Worm (Caenorhabditis elegans) whole organism, young adult: ENCODE data around the gene C49F8.3.
A peak's percentile ranks its signal among the peaks of the same experiment; 100 is the strongest.

Experiments used
- C06A6.2 ChIP-seq: fragments of 200-800 bp; sonication (Bioruptor generic); conservative IDR thresholded peaks from 2 replicates; pipeline ENCODE4 v1.3.6; 2022; ENCODE audit warnings: missing genetic modification characterization, missing compliant biosample characterization
- F52B5.7 ChIP-seq: sonication (generic microtip); optimal IDR thresholded peaks from 2 replicates; lab custom pipeline; 2016; ENCODE audit warnings: mild to moderate bottlenecking, missing genetic modification characterization, missing compliant biosample characterization
- F57A8.1 ChIP-seq: fragments of 200-800 bp; sonication (Bioruptor generic); optimal IDR thresholded peaks from 2 replicates; lab custom pipeline; 2018; ENCODE audit warnings: mild to moderate bottlenecking, missing genetic modification characterization, moderate library complexity, missing compliant biosample characterization
- T26A5.8 ChIP-seq: sonication (generic microtip); optimal IDR thresholded peaks from 2 replicates; lab custom pipeline; 2016; ENCODE audit warnings: missing genetic modification characterization, missing compliant biosample characterization
- Y53G8AR.9 ChIP-seq: fragments of 200-800 bp; sonication (Bioruptor generic); conservative IDR thresholded peaks from 2 replicates; pipeline ENCODE4 v1.3.6; 2022; ENCODE audit warnings: missing genetic modification reagents, missing genetic modification characterization, missing compliant biosample characterization
- Y56A3A.18 ChIP-seq: fragments of 200-800 bp; sonication (Bioruptor generic); IDR thresholded peaks from 2 replicates; pipeline ENCODE4 v1.3.6; 2022; ENCODE audit warnings: missing genetic modification reagents, missing genetic modification characterization, missing compliant biosample characterization
- Y95B8A.8 ChIP-seq: fragments of 200-800 bp; sonication (Bioruptor generic); IDR thresholded peaks from 2 replicates; pipeline ENCODE4 v1.3.6; 2022; ENCODE audit warnings: missing genetic modification reagents, missing genetic modification characterization, missing compliant biosample characterization
- ZK185.1 ChIP-seq: sonication (generic microtip); optimal IDR thresholded peaks from 2 replicates; lab custom pipeline; 2016; ENCODE audit warnings: mild to moderate bottlenecking, missing genetic modification characterization, missing compliant biosample characterization; ENCODE audit not compliant: poor library complexity, severe bottlenecking
- ama-1 ChIP-seq, 3 experiments: fragments of 150-350 bp in 1 of 3; sonication (generic microtip) in 2 of 3; optimal IDR thresholded peaks; 2 replicates each; lab custom pipeline; 2014 to 2018; ENCODE audit warnings: missing biosample characterization in 2 of 3, missing genetic modification characterization in 2 of 3, missing genetic modification reagents in 2 of 3
- atf-7 ChIP-seq: sonication (generic microtip); optimal IDR thresholded peaks from 2 replicates; lab custom pipeline; 2017; ENCODE audit warnings: mild to moderate bottlenecking, missing genetic modification characterization, missing compliant biosample characterization
- attf-3 ChIP-seq: fragments of 200-800 bp; sonication (Bioruptor generic); conservative IDR thresholded peaks from 2 replicates; pipeline ENCODE4 v1.3.6; 2022; ENCODE audit warnings: missing genetic modification reagents, missing genetic modification characterization, missing compliant biosample characterization
- bed-1 ChIP-seq: fragments of 200-800 bp; sonication (Bioruptor generic); IDR thresholded peaks from 2 replicates; pipeline ENCODE4 v1.3.6; 2022; ENCODE audit warnings: missing genetic modification reagents, missing genetic modification characterization, missing compliant biosample characterization
- ccch-3 ChIP-seq: fragments of 200-800 bp; sonication (Bioruptor generic); optimal IDR thresholded peaks from 2 replicates; lab custom pipeline; 2018; ENCODE audit warnings: mild to moderate bottlenecking, missing genetic modification characterization, missing compliant biosample characterization
- cebp-1 ChIP-seq, 2 experiments: fragments of 200-800 bp in 1 of 2; sonication (Bioruptor generic) in 1 of 2; sonication (generic microtip) in 1 of 2; IDR thresholded peaks in 1 of 2; optimal IDR thresholded peaks in 1 of 2; 2 replicates each; pipeline versions ENCODE4 v1.3.6 to Lab custom; 2017 to 2022; ENCODE audit warnings: missing compliant biosample characterization in 2 of 2, missing genetic modification characterization in 2 of 2, mild to moderate bottlenecking in 1 of 2, missing genetic modification reagents in 1 of 2, moderate library complexity in 1 of 2
- ceh-100 ChIP-seq: fragments of 200-800 bp; sonication (Bioruptor generic); IDR thresholded peaks from 2 replicates; pipeline ENCODE4 v1.3.6; 2022; ENCODE audit warnings: missing genetic modification reagents, missing genetic modification characterization, missing compliant biosample characterization
- ceh-58 ChIP-seq: fragments of 200-800 bp; sonication (Bioruptor generic); IDR thresholded peaks from 2 replicates; pipeline ENCODE4 v1.3.6; 2022; ENCODE audit warnings: missing genetic modification characterization, missing compliant biosample characterization
- ceh-79 ChIP-seq: sonication (generic microtip); optimal IDR thresholded peaks from 2 replicates; lab custom pipeline; 2017; ENCODE audit warnings: mild to moderate bottlenecking, missing genetic modification characterization, missing compliant biosample characterization
- chd-7 ChIP-seq: sonication (generic microtip); optimal IDR thresholded peaks from 2 replicates; lab custom pipeline; 2016; ENCODE audit warnings: mild to moderate bottlenecking, missing genetic modification characterization, moderate library complexity, missing compliant biosample characterization
- die-1 ChIP-seq: sonication (generic microtip); optimal IDR thresholded peaks from 2 replicates; lab custom pipeline; 2016; ENCODE audit warnings: missing genotype, mild to moderate bottlenecking, missing genetic modification characterization, missing compliant biosample characterization
- dpl-1 ChIP-seq: fragments of 150-350 bp; optimal IDR thresholded peaks from 2 replicates; lab custom pipeline; 2014; ENCODE audit warnings: missing biosample characterization, missing genetic modification reagents, missing genetic modification characterization
- gei-17 ChIP-seq: fragments of 200-800 bp; sonication (Bioruptor generic); optimal IDR thresholded peaks from 2 replicates; lab custom pipeline; 2018; ENCODE audit warnings: mild to moderate bottlenecking, missing genetic modification characterization, missing compliant biosample characterization
- him-1 ChIP-seq: sonication (generic microtip); optimal IDR thresholded peaks from 2 replicates; lab custom pipeline; 2016; ENCODE audit warnings: missing genotype, missing genetic modification reagents, missing genetic modification characterization, missing compliant biosample characterization
- hsf-1 ChIP-seq: fragments of 200-800 bp; sonication (Bioruptor generic); IDR thresholded peaks from 2 replicates; pipeline ENCODE4 v1.3.6; 2022; ENCODE audit warnings: missing genetic modification reagents, missing genetic modification characterization, missing compliant biosample characterization
- let-526 ChIP-seq: fragments of 200-800 bp; sonication (Bioruptor generic); IDR thresholded peaks from 2 replicates; pipeline ENCODE4 v1.3.6; 2022; ENCODE audit warnings: missing genetic modification reagents, missing genetic modification characterization, missing compliant biosample characterization
- let-607 ChIP-seq, 2 experiments: fragments of 200-800 bp in 1 of 2; sonication (Bioruptor generic) in 1 of 2; sonication (generic microtip) in 1 of 2; optimal IDR thresholded peaks; 2 replicates each; lab custom pipeline; 2016 to 2018; ENCODE audit warnings: mild to moderate bottlenecking in 2 of 2, missing compliant biosample characterization in 2 of 2, missing genetic modification characterization in 2 of 2, moderate library complexity in 2 of 2, missing genotype in 1 of 2
- lin-35 ChIP-seq, 3 experiments: fragments of 150-350 bp in 2 of 3; sonication (generic microtip) in 1 of 3; optimal IDR thresholded peaks; 2 replicates each; lab custom pipeline; 2014 to 2018; ENCODE audit warnings: missing biosample characterization in 3 of 3, missing genetic modification characterization in 3 of 3, missing genetic modification reagents in 3 of 3
- lin-54 ChIP-seq: fragments of 200-800 bp; sonication (Bioruptor generic); optimal IDR thresholded peaks from 2 replicates; lab custom pipeline; 2018; ENCODE audit warnings: mild to moderate bottlenecking, missing genetic modification characterization, missing compliant biosample characterization
- madf-6 ChIP-seq: fragments of 200-800 bp; sonication (Bioruptor generic); IDR thresholded peaks from 2 replicates; pipeline ENCODE4 v1.3.6; 2022; ENCODE audit warnings: missing genetic modification reagents, missing genetic modification characterization, missing compliant biosample characterization
- madf-8 ChIP-seq: fragments of 200-800 bp; sonication (Bioruptor generic); conservative IDR thresholded peaks from 2 replicates; pipeline ENCODE4 v1.3.6; 2022; ENCODE audit warnings: missing genetic modification reagents, missing genetic modification characterization, missing compliant biosample characterization
- mxl-1 ChIP-seq: sonication (generic microtip); optimal IDR thresholded peaks from 2 replicates; lab custom pipeline; 2016; ENCODE audit warnings: missing genetic modification characterization, missing compliant biosample characterization
- nhr-27 ChIP-seq: fragments of 200-800 bp; sonication (Bioruptor generic); optimal IDR thresholded peaks from 2 replicates; lab custom pipeline; 2018; ENCODE audit warnings: mild to moderate bottlenecking, missing genetic modification characterization, moderate library complexity, missing compliant biosample characterization
- nhr-80 ChIP-seq: sonication (generic microtip); optimal IDR thresholded peaks from 2 replicates; lab custom pipeline; 2016; ENCODE audit warnings: missing genetic modification characterization, missing compliant biosample characterization
- pbrm-1 ChIP-seq: fragments of 200-800 bp; sonication (Bioruptor generic); IDR thresholded peaks from 2 replicates; pipeline ENCODE4 v1.3.6; 2022; ENCODE audit warnings: missing genetic modification reagents, missing genetic modification characterization, missing compliant biosample characterization
- repo-1 ChIP-seq: sonication (generic microtip); optimal IDR thresholded peaks from 2 replicates; lab custom pipeline; 2017; ENCODE audit warnings: mild to moderate bottlenecking, missing genetic modification characterization, missing compliant biosample characterization
- rpc-1 ChIP-seq, 2 experiments: fragments of 150-350 bp in 1 of 2; sonication (generic microtip) in 1 of 2; optimal IDR thresholded peaks; 2 replicates each; lab custom pipeline; 2014 to 2018; ENCODE audit warnings: missing biosample characterization in 1 of 2, missing genetic modification characterization in 1 of 2, missing genetic modification reagents in 1 of 2, missing genotype in 1 of 2
- sea-2 ChIP-seq: fragments of 200-800 bp; sonication (Bioruptor generic); IDR thresholded peaks from 2 replicates; pipeline ENCODE4 v1.3.6; 2022; ENCODE audit warnings: missing genetic modification characterization, missing compliant biosample characterization
- snpc-3.4 ChIP-seq: sonication (generic microtip); optimal IDR thresholded peaks from 2 replicates; lab custom pipeline; 2017; ENCODE audit warnings: missing genetic modification characterization, mild to moderate bottlenecking, missing compliant biosample characterization, antibody characterized with exemption, moderate library complexity, missing genotype, missing genetic modification reagents
- snpc-4 ChIP-seq, 5 experiments: fragments of 150-350 bp in 1 of 5; sonication (generic microtip) in 4 of 5; optimal IDR thresholded peaks; 2 replicates each; lab custom pipeline; 2014 to 2018; ENCODE audit warnings: missing genetic modification characterization in 5 of 5, missing biosample characterization in 3 of 5, antibody characterized with exemption in 2 of 5, mild to moderate bottlenecking in 2 of 5, missing compliant biosample characterization in 2 of 5, missing genotype in 2 of 5, moderate library complexity in 2 of 5, missing genetic modification reagents in 1 of 5
- somi-1 ChIP-seq: fragments of 200-800 bp; sonication (Bioruptor generic); optimal IDR thresholded peaks from 2 replicates; lab custom pipeline; 2018; ENCODE audit warnings: mild to moderate bottlenecking, missing genetic modification characterization, missing compliant biosample characterization
- xnd-1 ChIP-seq: sonication (generic microtip); optimal IDR thresholded peaks from 2 replicates; lab custom pipeline; 2016; ENCODE audit warnings: missing genotype, missing genetic modification reagents, missing genetic modification characterization, missing compliant biosample characterization
- zfh-2 ChIP-seq: fragments of 200-800 bp; sonication (Bioruptor generic); conservative IDR thresholded peaks from 2 replicates; pipeline ENCODE4 v1.3.6; 2022; ENCODE audit warnings: missing genetic modification reagents, missing genetic modification characterization, missing compliant biosample characterization
- ztf-22 ChIP-seq: fragments of 200-800 bp; sonication (Bioruptor generic); optimal IDR thresholded peaks from 2 replicates; lab custom pipeline; 2018; ENCODE audit warnings: mild to moderate bottlenecking, missing genetic modification characterization, moderate library complexity, missing compliant biosample characterization
- ztf-26 ChIP-seq: sonication (generic microtip); optimal IDR thresholded peaks from 2 replicates; lab custom pipeline; 2017; ENCODE audit warnings: missing genetic modification characterization, missing compliant biosample characterization

The C49F8.3 gene

ce11 chrX:13358573-13358972 is 28.8 kb downstream of the C49F8.3 start (continued):
- no peak for TF ChIP-seq nhr-27 (tag; lab: Kevin White, UChicago)
- TF ChIP-seq sea-2 (GFP tag; lab: Robert Waterston, UW) = no peak
- TF ChIP-seq Y53G8AR.9 (GFP tag; lab: Robert Waterston, UW) = no peak
- TF ChIP-seq hsf-1 (GFP tag; lab: Robert Waterston, UW) = no peak
- no peak for TF ChIP-seq mxl-1 (tag; lab: Kevin White, UChicago)
- TF ChIP-seq repo-1 (tag; lab: Kevin White, UChicago) = peak; percentile 60
- TF ChIP-seq attf-3 (GFP tag; lab: Robert Waterston, UW) = no peak
- peak; percentile 9 for TF ChIP-seq die-1
- no peak for TF ChIP-seq T26A5.8 (tag; lab: Kevin White, UChicago)
- TF ChIP-seq ceh-58 (GFP tag; lab: Robert Waterston, UW) = no peak
- TF ChIP-seq ama-1 (optimal IDR thresholded peaks at IDR 0.05; lab: Kevin White, UChicago) = no peak
- no peak for TF ChIP-seq ama-1 (GFP tag; optimal IDR thresholded peaks at IDR 0.05; lab: Kevin White, UChicago)
- TF ChIP-seq let-526 (GFP tag; lab: Robert Waterston, UW) = 0 out of 2 replicates have a peak, but pooled peaks have one; percentile 15
- TF ChIP-seq lin-54 (GFP tag; lab: Kevin White, UChicago) = peak; percentile 15
- TF ChIP-seq ztf-22 = peak; percentile 78
- peak in 1 of 3 experiments; percentile 18 for TF ChIP-seq lin-35 (GFP tag; optimal IDR thresholded peaks at IDR 0.05; lab: Kevin White, UChicago)
- peak in 1 of 2 experiments; percentile 67 for TF ChIP-seq let-607 (tag; optimal IDR thresholded peaks at IDR 0.05; lab: Kevin White, UChicago)
- TF ChIP-seq F57A8.1 = no peak
- TF ChIP-seq dpl-1 = no peak

ce11 chrX:13357673-13358072 is 29.7 kb downstream of the C49F8.3 start:
- no peak for TF ChIP-seq xnd-1 (tag; lab: Kevin White, UChicago)
- no peak for TF ChIP-seq him-1 (tag; lab: Kevin White, UChicago)
- TF ChIP-seq F52B5.7 (tag; lab: Kevin White, UChicago) = no peak
- TF ChIP-seq bed-1 = no peak
- TF ChIP-seq ceh-100 (GFP tag; lab: Robert Waterston, UW) = no peak
- TF ChIP-seq lin-35 (GFP tag; optimal IDR thresholded peaks at IDR 0.05; lab: Kevin White, UChicago) = no peak
- no peak for TF ChIP-seq mxl-1 (tag; lab: Kevin White, UChicago)
- TF ChIP-seq somi-1 (GFP tag; lab: Kevin White, UChicago) = no peak
- TF ChIP-seq, all 124 proteins: peak for 0

- TF ChIP-seq madf-8 (GFP tag; lab: Robert Waterston, UW) = no peak
- peak; percentile 71 for TF ChIP-seq atf-7
- TF ChIP-seq nhr-80 = peak; percentile 89
- TF ChIP-seq Y56A3A.18 = 0 out of 2 replicates have a peak, but pooled peaks have one; percentile 28
- peak; percentile 66 for TF ChIP-seq chd-7 (tag; lab: Kevin White, UChicago)
- no peak for TF ChIP-seq dpl-1
- no peak for TF ChIP-seq zfh-2
- peak; percentile 28 for TF ChIP-seq repo-1 (tag; lab: Kevin White, UChicago)
- TF ChIP-seq ZK185.1 (tag; lab: Kevin White, UChicago) = peak; percentile 48
- no peak for TF ChIP-seq Y95B8A.8 (GFP tag; lab: Robert Waterston, UW)
- TF ChIP-seq madf-6 (GFP tag; lab: Robert Waterston, UW) = no peak
- no peak for TF ChIP-seq rpc-1 (optimal IDR thresholded peaks at IDR 0.05; lab: Kevin White, UChicago)
- no peak for TF ChIP-seq rpc-1 (tag; optimal IDR thresholded peaks at IDR 0.05; lab: Kevin White, UChicago)
- TF ChIP-seq C06A6.2 (GFP tag; lab: Robert Waterston, UW) = peak; percentile 53; the same call in 1 of the 2 replicates
- TF ChIP-seq pbrm-1 (GFP tag; lab: Robert Waterston, UW) = no peak
- TF ChIP-seq snpc-4 (GFP tag; optimal IDR thresholded peaks at IDR 0.05; lab: Kevin White, UChicago) = no peak
- TF ChIP-seq snpc-4 (tag; optimal IDR thresholded peaks at IDR 0.05; lab: Kevin White, UChicago) = peak in 1 of 4 experiments; percentile 28
- TF ChIP-seq ztf-26 = peak; percentile 90
- TF ChIP-seq let-607 (tag; optimal IDR thresholded peaks at IDR 0.05; lab: Kevin White, UChicago) = peak in 1 of 2 experiments; percentile 46
- TF ChIP-seq ceh-79 (tag; lab: Kevin White, UChicago) = no peak
- TF ChIP-seq snpc-3.4 (tag; lab: Kevin White, UChicago) = no peak
- no peak for TF ChIP-seq cebp-1 (GFP tag; IDR thresholded peaks at IDR 0.05; lab: Robert Waterston, UW)
- peak; percentile 61 for TF ChIP-seq cebp-1 (tag; optimal IDR thresholded peaks at IDR 0.05; lab: Kevin White, UChicago)
- no peak for TF ChIP-seq ccch-3 (GFP tag; lab: Kevin White, UChicago)
- peak; percentile 9 for TF ChIP-seq gei-17 (GFP tag; lab: Kevin White, UChicago)
- peak; percentile 53 for TF ChIP-seq ztf-22
These were observed 30.9 kb downstream of the C49F8.3 start for ce11 chrX:13356469-13356868.
